Worm (Caenorhabditis elegans) whole organism, young adult: ENCODE data around the gene dpf-4.

ENCODE experiments used
- F39B2.1 ChIP-seq: fragments of 200-800 bp; sonication (Bioruptor generic); IDR thresholded peaks from 2 replicates; pipeline ENCODE4 v1.3.6; 2022; ENCODE audit warnings: missing genetic modification reagents, missing genetic modification characterization, missing compliant biosample characterization
- F57C9.4 ChIP-seq: sonication (generic microtip); optimal IDR thresholded peaks from 2 replicates; lab custom pipeline; 2017; ENCODE audit warnings: mild to moderate bottlenecking, missing genetic modification characterization, missing compliant biosample characterization
- K11D2.4 ChIP-seq: fragments of 200-800 bp; sonication (Bioruptor generic); IDR thresholded peaks from 2 replicates; pipeline ENCODE4 v1.3.6; 2022; ENCODE audit warnings: missing genetic modification reagents, missing genetic modification characterization, missing compliant biosample characterization
- ama-1 ChIP-seq, 3 experiments: fragments of 150-350 bp in 1 of 3; sonication (generic microtip) in 2 of 3; optimal IDR thresholded peaks; 2 replicates each; lab custom pipeline; 2014 to 2018; ENCODE audit warnings: missing biosample characterization in 2 of 3, missing genetic modification characterization in 2 of 3, missing genetic modification reagents in 2 of 3
- dpl-1 ChIP-seq: fragments of 150-350 bp; optimal IDR thresholded peaks from 2 replicates; lab custom pipeline; 2014; ENCODE audit warnings: missing biosample characterization, missing genetic modification reagents, missing genetic modification characterization
- egrh-3 ChIP-seq: fragments of 200-800 bp; sonication (Bioruptor generic); IDR thresholded peaks from 2 replicates; pipeline ENCODE4 v1.3.6; 2022; ENCODE audit warnings: missing genetic modification reagents, missing genetic modification characterization, missing compliant biosample characterization
- madf-8 ChIP-seq: fragments of 200-800 bp; sonication (Bioruptor generic); conservative IDR thresholded peaks from 2 replicates; pipeline ENCODE4 v1.3.6; 2022; ENCODE audit warnings: missing genetic modification reagents, missing genetic modification characterization, missing compliant biosample characterization
- nhr-90 ChIP-seq: sonication (generic microtip); optimal IDR thresholded peaks from 2 replicates; lab custom pipeline; 2016; ENCODE audit warnings: missing genotype, mild to moderate bottlenecking, missing genetic modification characterization, missing compliant biosample characterization
- tbx-9 ChIP-seq: sonication (generic microtip); optimal IDR thresholded peaks from 2 replicates; lab custom pipeline; 2016; ENCODE audit warnings: borderline replicate concordance, missing genetic modification characterization, inconsistent platforms, missing compliant biosample characterization
- unc-130 ChIP-seq: sonication (generic microtip); optimal IDR thresholded peaks from 2 replicates; lab custom pipeline; 2016; ENCODE audit warnings: missing genetic modification reagents, missing genetic modification characterization, missing compliant biosample characterization

ce11 chrIII:5859008-5859407 is at the start of gene dpf-4:
- no peak for TF ChIP-seq dpl-1 (GFP tag; lab: Kevin White, UChicago)
- no peak for TF ChIP-seq nhr-90 (tag; lab: Kevin White, UChicago)
- TF ChIP-seq egrh-3 (GFP tag; lab: Robert Waterston, UW): no peak
- TF ChIP-seq F57C9.4: no peak
- TF ChIP-seq F39B2.1 (GFP tag; lab: Robert Waterston, UW): no peak
- peak; percentile 47 for TF ChIP-seq ama-1 (optimal IDR thresholded peaks at IDR 0.05; lab: Kevin White, UChicago)
- no peak for TF ChIP-seq ama-1 (GFP tag; optimal IDR thresholded peaks at IDR 0.05; lab: Kevin White, UChicago)
- no peak for TF ChIP-seq tbx-9 (tag; lab: Kevin White, UChicago)
- no peak for TF ChIP-seq unc-130 (GFP tag; lab: Kevin White, UChicago)
- TF ChIP-seq madf-8 (GFP tag; lab: Robert Waterston, UW): no peak
- no peak for TF ChIP-seq K11D2.4
